Worm (Caenorhabditis elegans) whole organism, L4 larva: Measurements from ENCODE around the gene ZK666.12.

Experiments used
- F10B5.3 ChIP-seq: sonication (generic microtip); optimal IDR thresholded peaks from 2 replicates; lab custom pipeline; 2016; ENCODE audit warnings: mild to moderate bottlenecking, missing genetic modification characterization, missing compliant biosample characterization
- F37D6.2 ChIP-seq: sonication (generic microtip); optimal IDR thresholded peaks from 2 replicates; lab custom pipeline; 2016; ENCODE audit warnings: mild to moderate bottlenecking, missing genetic modification characterization, missing compliant biosample characterization
- F44E2.7 ChIP-seq: fragments of 200-800 bp; sonication (Bioruptor generic); IDR thresholded peaks from 2 replicates; pipeline ENCODE4 v2.1.2; 2022; ENCODE audit warnings: missing genetic modification characterization, missing compliant biosample characterization
- T20F7.1 ChIP-seq: fragments of 200-800 bp; sonication (Bioruptor generic); optimal IDR thresholded peaks from 2 replicates; lab custom pipeline; 2018; ENCODE audit warnings: mild to moderate bottlenecking, missing genetic modification characterization, missing compliant biosample characterization
- T26A8.4 ChIP-seq: fragments of 200-800 bp; sonication (Bioruptor generic); IDR thresholded peaks from 2 replicates; pipeline ENCODE4 v1.3.6; 2022; ENCODE audit warnings: missing genetic modification characterization, missing compliant biosample characterization
- Y105C5A.15 ChIP-seq: fragments of 200-800 bp; sonication (Bioruptor generic); IDR thresholded peaks from 2 replicates; pipeline ENCODE4 v1.3.6; 2022; ENCODE audit warnings: missing genetic modification characterization, missing compliant biosample characterization
- Y75B8A.6 ChIP-seq: fragments of 200-800 bp; sonication (Bioruptor generic); IDR thresholded peaks from 2 replicates; pipeline ENCODE4 v1.3.6; 2022; ENCODE audit warnings: missing genetic modification reagents, missing genetic modification characterization, missing compliant biosample characterization
- ZK337.2 ChIP-seq: fragments of 200-800 bp; sonication (Bioruptor generic); IDR thresholded peaks from 2 replicates; pipeline ENCODE4 v1.3.6; 2022; ENCODE audit warnings: missing genetic modification reagents, missing genetic modification characterization, missing compliant biosample characterization
- aha-1 ChIP-seq: fragments of 150-350 bp; peaks from one replicate; lab custom pipeline; 2014; ENCODE audit warnings: missing biosample characterization, missing genetic modification characterization
- ama-1 ChIP-seq: fragments of 150-350 bp; optimal IDR thresholded peaks from 2 replicates; lab custom pipeline; 2014; ENCODE audit warnings: inconsistent platforms, mixed read lengths
- ceh-28 ChIP-seq: fragments of 150-350 bp; optimal IDR thresholded peaks from 2 replicates; lab custom pipeline; 2014; ENCODE audit warnings: missing biosample characterization, missing genetic modification reagents, missing genetic modification characterization
- ceh-62 ChIP-seq: sonication (generic microtip); optimal IDR thresholded peaks from 2 replicates; lab custom pipeline; 2017; ENCODE audit warnings: missing biosample characterization, missing genetic modification characterization
- ces-1 ChIP-seq: fragments of 150-350 bp; sonication (generic microtip); optimal IDR thresholded peaks from 4 replicates; lab custom pipeline; 2014; ENCODE audit warnings: missing biosample characterization, missing genetic modification reagents, missing genetic modification characterization
- daf-19 ChIP-seq: fragments of 200-800 bp; sonication (Bioruptor generic); conservative IDR thresholded peaks from 2 replicates; pipeline ENCODE4 v1.3.6; 2022; ENCODE audit warnings: missing genetic modification characterization, missing compliant biosample characterization
- dmd-6 ChIP-seq: fragments of 200-800 bp; sonication (Bioruptor generic); IDR thresholded peaks from 2 replicates; pipeline ENCODE4 v1.3.6; 2022; ENCODE audit warnings: missing genetic modification reagents, missing genetic modification characterization, missing compliant biosample characterization
- dmd-8 ChIP-seq: fragments of 200-800 bp; sonication (Bioruptor generic); IDR thresholded peaks from 2 replicates; pipeline ENCODE4 v1.3.6; 2022; ENCODE audit warnings: missing genetic modification characterization, missing compliant biosample characterization
- dmd-9 ChIP-seq: fragments of 200-800 bp; sonication (Bioruptor generic); IDR thresholded peaks from 2 replicates; pipeline ENCODE4 v1.3.6; 2022; ENCODE audit warnings: missing genetic modification reagents, missing genetic modification characterization, missing compliant biosample characterization
- duxl-1 ChIP-seq: sonication (generic microtip); optimal IDR thresholded peaks from 2 replicates; lab custom pipeline; 2016; ENCODE audit warnings: mild to moderate bottlenecking, missing genetic modification characterization, moderate library complexity, missing compliant biosample characterization; ENCODE audit not compliant: poor library complexity
- dve-1 ChIP-seq: sonication (generic microtip); optimal IDR thresholded peaks from 2 replicates; lab custom pipeline; 2017; ENCODE audit warnings: antibody characterized with exemption, mild to moderate bottlenecking, missing genetic modification characterization, missing compliant biosample characterization; ENCODE audit not compliant: insufficient read depth
- hif-1 ChIP-seq, 2 experiments: sonication (generic microtip); optimal IDR thresholded peaks; 2 replicates each; lab custom pipeline; 2016 to 2017; ENCODE audit warnings: missing compliant biosample characterization in 2 of 2, missing genetic modification characterization in 2 of 2, missing genetic modification reagents in 2 of 2, missing genotype in 2 of 2, mild to moderate bottlenecking in 1 of 2
- hlh-11 ChIP-seq: fragments of 200-800 bp; sonication (Bioruptor generic); optimal IDR thresholded peaks from 2 replicates; lab custom pipeline; 2018; ENCODE audit warnings: mild to moderate bottlenecking, missing genetic modification characterization, missing compliant biosample characterization
- hlh-30 ChIP-seq: sonication (generic microtip); optimal IDR thresholded peaks from 2 replicates; lab custom pipeline; 2017; ENCODE audit warnings: antibody characterized with exemption, mild to moderate bottlenecking, missing genetic modification characterization, missing compliant biosample characterization; ENCODE audit not compliant: insufficient read depth
- hmg-1.1 ChIP-seq: fragments of 200-800 bp; sonication (Bioruptor generic); IDR thresholded peaks from 2 replicates; pipeline ENCODE4 v1.3.6; 2022; ENCODE audit warnings: missing genetic modification reagents, missing genetic modification characterization, missing compliant biosample characterization
- lim-7 ChIP-seq: fragments of 200-800 bp; sonication (Bioruptor generic); IDR thresholded peaks from 2 replicates; pipeline ENCODE4 v1.3.6; 2022; ENCODE audit warnings: missing genetic modification characterization, missing compliant biosample characterization
- lin-29 ChIP-seq: fragments of 200-800 bp; sonication (Bioruptor generic); IDR thresholded peaks from 2 replicates; pipeline ENCODE4 v1.3.6; 2022; ENCODE audit warnings: missing genetic modification reagents, missing genetic modification characterization, missing compliant biosample characterization
- lin-38 ChIP-seq: fragments of 200-800 bp; sonication (Bioruptor generic); IDR thresholded peaks from 2 replicates; pipeline ENCODE4 v1.3.6; 2022; ENCODE audit warnings: missing genetic modification reagents, missing genetic modification characterization, missing compliant biosample characterization
- lin-39 ChIP-seq: fragments of 150-350 bp; optimal IDR thresholded peaks from 2 replicates; lab custom pipeline; 2014; ENCODE audit warnings: missing biosample characterization, missing genetic modification reagents, missing genetic modification characterization
- lsy-2 ChIP-seq, 2 experiments: fragments of 150-350 bp in 1 of 2; sonication (generic microtip) in 1 of 2; optimal IDR thresholded peaks; 2 replicates each; lab custom pipeline; 2014 to 2017; ENCODE audit warnings: missing biosample characterization in 2 of 2, missing genetic modification characterization in 2 of 2
- mdt-29 ChIP-seq: fragments of 200-800 bp; sonication (Bioruptor generic); IDR thresholded peaks from 2 replicates; pipeline ENCODE4 v1.3.6; 2022; ENCODE audit warnings: missing genetic modification reagents, missing genetic modification characterization, missing compliant biosample characterization
- mep-1 ChIP-seq: fragments of 150-350 bp; sonication (generic microtip); optimal IDR thresholded peaks from 3 replicates; lab custom pipeline; 2014; ENCODE audit warnings: missing biosample characterization, missing genetic modification characterization
- mes-2 ChIP-seq: sonication (generic microtip); optimal IDR thresholded peaks from 2 replicates; lab custom pipeline; 2016; ENCODE audit warnings: missing genotype, mild to moderate bottlenecking, missing genetic modification characterization, missing compliant biosample characterization; ENCODE audit not compliant: poor library complexity, severe bottlenecking
- mxl-2 ChIP-seq: fragments of 200-800 bp; sonication (Bioruptor generic); conservative IDR thresholded peaks from 2 replicates; pipeline ENCODE4 v1.3.6; 2022; ENCODE audit warnings: missing genetic modification reagents, missing genetic modification characterization, missing compliant biosample characterization
- mxl-3 ChIP-seq: fragments of 200-800 bp; sonication (Bioruptor generic); optimal IDR thresholded peaks from 2 replicates; lab custom pipeline; 2018; ENCODE audit warnings: mild to moderate bottlenecking, missing genetic modification characterization, missing compliant biosample characterization
- nhr-11 ChIP-seq: fragments of 150-350 bp; optimal IDR thresholded peaks from 2 replicates; lab custom pipeline; 2014; ENCODE audit warnings: missing biosample characterization, missing genetic modification characterization
- nhr-111 ChIP-seq: fragments of 200-800 bp; sonication (Bioruptor generic); optimal IDR thresholded peaks from 2 replicates; lab custom pipeline; 2018; ENCODE audit warnings: mild to moderate bottlenecking, missing genetic modification characterization, missing compliant biosample characterization
- nhr-237 ChIP-seq: sonication (generic microtip); optimal IDR thresholded peaks from 2 replicates; lab custom pipeline; 2017; ENCODE audit warnings: missing biosample characterization, missing genetic modification characterization
- nhr-25 ChIP-seq: sonication (generic microtip); optimal IDR thresholded peaks from 2 replicates; lab custom pipeline; 2017; ENCODE audit warnings: missing genetic modification characterization, mild to moderate bottlenecking, missing compliant biosample characterization, antibody characterized with exemption, moderate library complexity, borderline replicate concordance; ENCODE audit not compliant: insufficient read depth
- nhr-28 ChIP-seq: fragments of 150-350 bp; optimal IDR thresholded peaks from 2 replicates; lab custom pipeline; 2014; ENCODE audit warnings: missing biosample characterization, missing genetic modification characterization
- nhr-41 ChIP-seq: fragments of 200-800 bp; sonication (Bioruptor generic); IDR thresholded peaks from 2 replicates; pipeline ENCODE4 v1.3.6; 2022; ENCODE audit warnings: missing genetic modification reagents, missing genetic modification characterization, missing compliant biosample characterization
- nhr-42 ChIP-seq: fragments of 200-800 bp; sonication (Bioruptor generic); IDR thresholded peaks from 2 replicates; pipeline ENCODE4 v1.3.6; 2022; ENCODE audit warnings: missing genetic modification characterization, missing compliant biosample characterization
- nhr-48 ChIP-seq: sonication (generic microtip); optimal IDR thresholded peaks from 2 replicates; lab custom pipeline; 2016; ENCODE audit warnings: mild to moderate bottlenecking, missing genetic modification characterization, missing compliant biosample characterization
- nhr-6 ChIP-seq: fragments of 150-350 bp; optimal IDR thresholded peaks from 2 replicates; lab custom pipeline; 2014; ENCODE audit warnings: missing biosample characterization, missing genetic modification characterization
- pha-4 ChIP-seq, 2 experiments: fragments of 150-350 bp in 1 of 2; fragments of 200-800 bp in 1 of 2; sonication (Bioruptor generic) in 1 of 2; IDR thresholded peaks in 1 of 2; optimal IDR thresholded peaks in 1 of 2; 2 replicates each; pipeline versions ENCODE4 v1.3.6 to Lab custom; 2014 to 2022; ENCODE audit warnings: missing genetic modification characterization in 2 of 2, missing genetic modification reagents in 2 of 2, missing biosample characterization in 1 of 2, missing compliant biosample characterization in 1 of 2
- rbr-2 ChIP-seq: sonication (generic microtip); optimal IDR thresholded peaks from 2 replicates; lab custom pipeline; 2016; ENCODE audit warnings: missing genotype, missing genetic modification characterization, missing compliant biosample characterization
- saeg-2 ChIP-seq: fragments of 200-800 bp; sonication (Bioruptor generic); IDR thresholded peaks from 2 replicates; pipeline ENCODE4 v1.3.6; 2022; ENCODE audit warnings: missing genetic modification reagents, missing genetic modification characterization, missing compliant biosample characterization
- tag-97 ChIP-seq: fragments of 200-800 bp; sonication (Bioruptor generic); IDR thresholded peaks from 2 replicates; pipeline ENCODE4 v1.3.6; 2022; ENCODE audit warnings: missing genetic modification characterization, missing compliant biosample characterization
- tra-1 ChIP-seq: fragments of 200-800 bp; sonication (Bioruptor generic); IDR thresholded peaks from 2 replicates; pipeline ENCODE4 v1.3.6; 2022; ENCODE audit warnings: missing genetic modification reagents, missing genetic modification characterization, missing compliant biosample characterization
- unc-130 ChIP-seq: sonication (generic microtip); optimal IDR thresholded peaks from 2 replicates; lab custom pipeline; 2016; ENCODE audit warnings: missing genetic modification reagents, missing genetic modification characterization, missing compliant biosample characterization
- zip-2 ChIP-seq: fragments of 150-350 bp; optimal IDR thresholded peaks from 2 replicates; lab custom pipeline; 2014; ENCODE audit warnings: missing biosample characterization, missing genetic modification characterization

Gene ZK666.12

DNA sequence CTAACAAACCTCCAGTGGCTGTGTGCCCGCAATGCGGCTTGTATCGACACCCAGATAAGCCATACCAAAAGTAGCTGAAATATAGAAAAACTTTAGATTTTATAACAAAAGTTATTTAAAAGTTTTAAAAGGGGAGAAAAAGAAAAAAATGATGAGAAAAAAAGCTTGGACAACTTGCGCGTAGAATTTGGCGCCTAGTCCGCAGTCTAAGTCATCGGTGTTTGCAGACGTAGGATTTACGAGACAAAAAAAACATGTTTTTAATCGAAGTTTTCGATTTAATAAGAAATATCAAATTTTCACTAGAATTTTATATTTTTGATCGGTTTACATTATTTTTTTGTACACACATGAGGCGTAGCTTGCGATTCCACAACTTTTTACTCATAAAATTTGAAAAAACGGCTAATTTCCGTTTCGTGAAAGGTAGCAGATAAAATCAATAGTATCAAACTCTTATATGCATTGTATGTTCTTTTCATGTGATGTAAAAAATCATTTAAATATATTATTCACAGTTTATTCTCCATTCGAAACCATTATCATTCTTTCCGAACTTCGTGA, 46.0 kb downstream of the ZK666.12 start, which contains the start of gene pro-1 (continued):
- TF ChIP-seq dmd-9 (GFP tag; lab: Robert Waterston, UW) (peak; percentile 75; the same call in 1 of the 2 replicates), nhr-25 (tag; lab: Kevin White, UChicago) (peak; percentile 62), pha-4 (GFP tag; IDR thresholded peaks at IDR 0.05; lab: Robert Waterston, UW) (peak; percentile 87), pha-4 (tag; optimal IDR thresholded peaks at IDR 0.05; lab: Kevin White, UChicago) (peak; percentile 32), rbr-2 (peak; percentile 62), mdt-29 (peak; percentile 89), hlh-11 (tag; lab: Kevin White, UChicago) (peak; percentile 76), T26A8.4 (GFP tag; lab: Robert Waterston, UW) (peak; percentile 95), tra-1 (GFP tag; lab: Robert Waterston, UW) (peak; percentile 65), daf-19 (GFP tag; lab: Robert Waterston, UW) (peak; percentile 78), F10B5.3 (tag; lab: Kevin White, UChicago) (no peak), mep-1 (tag; lab: Kevin White, UChicago) (peak; percentile 98), ama-1 (lab: Kevin White, UChicago) (peak; percentile 92), nhr-42 (peak; percentile 78), nhr-111 (GFP tag; lab: Kevin White, UChicago) (peak; percentile 79), dmd-6 (GFP tag; lab: Robert Waterston, UW) (peak; percentile 54), ZK337.2 (GFP tag; lab: Robert Waterston, UW) (peak; percentile 68; the same call in 1 of the 2 replicates), lin-38 (peak; percentile 84), ceh-28 (tag; lab: Kevin White, UChicago) (peak; percentile 52), dmd-8 (GFP tag; lab: Robert Waterston, UW) (0 out of 2 replicates have a peak, but pooled peaks have one; percentile 39), ces-1 (GFP tag; lab: Kevin White, UChicago) (no peak), nhr-11 (tag; lab: Kevin White, UChicago) (peak; percentile 61), mes-2 (tag; lab: Kevin White, UChicago) (peak; percentile 79), ceh-62 (tag; lab: Kevin White, UChicago) (no peak), aha-1 (no peak), nhr-237 (tag; lab: Kevin White, UChicago) (no peak), T20F7.1 (GFP tag; lab: Kevin White, UChicago) (peak; percentile 83), nhr-48 (tag; lab: Kevin White, UChicago) (peak; percentile 22), nhr-41 (GFP tag; lab: Robert Waterston, UW) (peak; percentile 66; the same call in 1 of the 2 replicates), unc-130 (GFP tag; lab: Kevin White, UChicago) (no peak), F44E2.7 (no peak), F37D6.2 (tag; lab: Kevin White, UChicago) (peak; percentile 66), dve-1 (tag; lab: Kevin White, UChicago) (peak; percentile 90), hif-1 (tag; optimal IDR thresholded peaks at IDR 0.05; lab: Kevin White, UChicago) (peak in 1 of 2 experiments; percentile 84), hlh-30 (peak; percentile 83), lim-7 (GFP tag; lab: Robert Waterston, UW) (peak; percentile 70; the same call in 1 of the 2 replicates), mxl-3 (no peak), saeg-2 (peak; percentile 83), duxl-1 (tag; lab: Kevin White, UChicago) (peak; percentile 83), zip-2 (tag; lab: Kevin White, UChicago) (peak; percentile 61), lin-39 (tag; lab: Kevin White, UChicago) (no peak), tag-97 (peak; percentile 72; the same call in 1 of the 2 replicates), nhr-6 (tag; lab: Kevin White, UChicago) (peak; percentile 76), mxl-2 (GFP tag; lab: Robert Waterston, UW) (no peak), nhr-28 (tag; lab: Kevin White, UChicago) (peak; percentile 47), Y105C5A.15 (GFP tag; lab: Robert Waterston, UW) (peak; percentile 50; the same call in 1 of the 2 replicates), lsy-2 (tag; optimal IDR thresholded peaks at IDR 0.05; lab: Kevin White, UChicago) (peak; percentile 47 to 91), hmg-1.1 (GFP tag; lab: Robert Waterston, UW) (peak; percentile 80), Y75B8A.6 (peak; percentile 45; the same call in 1 of the 2 replicates), lin-29 (GFP tag; lab: Robert Waterston, UW) (peak; percentile 89)
